Worm (Caenorhabditis elegans) whole organism, young adult: ENCODE results near the gene gmpr-1.

Source experiments
- B0035.1 ChIP-seq: sonication (generic microtip); optimal IDR thresholded peaks from 2 replicates; lab custom pipeline; 2016; ENCODE audit warnings: missing genetic modification characterization, mild to moderate bottlenecking, missing compliant biosample characterization, missing genotype, missing genetic modification reagents
- C17E4.6 ChIP-seq: fragments of 200-800 bp; sonication (Bioruptor generic); IDR thresholded peaks from 2 replicates; pipeline ENCODE4 v1.3.6; 2022; ENCODE audit warnings: missing genetic modification reagents, missing genetic modification characterization, missing compliant biosample characterization
- F23B12.7 ChIP-seq: sonication (generic microtip); optimal IDR thresholded peaks from 2 replicates; lab custom pipeline; 2017; ENCODE audit warnings: missing genetic modification characterization, mild to moderate bottlenecking, missing compliant biosample characterization, antibody characterized with exemption, moderate library complexity; ENCODE audit not compliant: insufficient read depth
- F49E8.2 ChIP-seq: sonication (generic microtip); optimal IDR thresholded peaks from 3 replicates; lab custom pipeline; 2017; ENCODE audit warnings: missing genetic modification characterization, mild to moderate bottlenecking, missing compliant biosample characterization, antibody characterized with exemption, moderate library complexity; ENCODE audit not compliant: insufficient read depth
- F55B11.4 ChIP-seq: sonication (generic microtip); optimal IDR thresholded peaks from 2 replicates; lab custom pipeline; 2016; ENCODE audit warnings: missing compliant biosample characterization, missing genetic modification characterization, borderline replicate concordance; ENCODE audit not compliant: insufficient read depth
- F57C9.4 ChIP-seq: sonication (generic microtip); optimal IDR thresholded peaks from 2 replicates; lab custom pipeline; 2017; ENCODE audit warnings: mild to moderate bottlenecking, missing genetic modification characterization, missing compliant biosample characterization
- K11D2.4 ChIP-seq: fragments of 200-800 bp; sonication (Bioruptor generic); IDR thresholded peaks from 2 replicates; pipeline ENCODE4 v1.3.6; 2022; ENCODE audit warnings: missing genetic modification reagents, missing genetic modification characterization, missing compliant biosample characterization
- T07F8.4 ChIP-seq: sonication (generic microtip); optimal IDR thresholded peaks from 2 replicates; lab custom pipeline; 2016; ENCODE audit warnings: mild to moderate bottlenecking, missing genetic modification characterization, moderate library complexity, missing compliant biosample characterization
- Y79H2A.3 ChIP-seq: fragments of 200-800 bp; sonication (Bioruptor generic); conservative IDR thresholded peaks from 2 replicates; pipeline ENCODE4 v1.3.6; 2022; ENCODE audit warnings: missing genetic modification reagents, missing genetic modification characterization, missing compliant biosample characterization
- akir-1 ChIP-seq: fragments of 200-800 bp; sonication (Bioruptor generic); optimal IDR thresholded peaks from 2 replicates; lab custom pipeline; 2018; ENCODE audit warnings: mild to moderate bottlenecking, missing genetic modification characterization, moderate library complexity, missing compliant biosample characterization
- ama-1 ChIP-seq, 3 experiments: fragments of 150-350 bp in 1 of 3; sonication (generic microtip) in 2 of 3; optimal IDR thresholded peaks; 2 replicates each; lab custom pipeline; 2014 to 2018; ENCODE audit warnings: missing biosample characterization in 2 of 3, missing genetic modification characterization in 2 of 3, missing genetic modification reagents in 2 of 3
- aptf-2 ChIP-seq: fragments of 200-800 bp; sonication (Bioruptor generic); conservative IDR thresholded peaks from 2 replicates; pipeline ENCODE4 v1.3.6; 2022; ENCODE audit warnings: missing genetic modification reagents, missing genetic modification characterization, missing compliant biosample characterization
- aptf-3 ChIP-seq: fragments of 200-800 bp; sonication (Bioruptor generic); IDR thresholded peaks from 2 replicates; pipeline ENCODE4 v1.3.6; 2022; ENCODE audit warnings: missing genetic modification characterization, missing compliant biosample characterization
- bed-2 ChIP-seq: fragments of 200-800 bp; sonication (Bioruptor generic); IDR thresholded peaks from 2 replicates; pipeline ENCODE4 v1.3.6; 2022; ENCODE audit warnings: missing genetic modification reagents, missing genetic modification characterization, missing compliant biosample characterization
- ccch-3 ChIP-seq: fragments of 200-800 bp; sonication (Bioruptor generic); optimal IDR thresholded peaks from 2 replicates; lab custom pipeline; 2018; ENCODE audit warnings: mild to moderate bottlenecking, missing genetic modification characterization, missing compliant biosample characterization
- cebp-2 ChIP-seq: fragments of 200-800 bp; sonication (Bioruptor generic); IDR thresholded peaks from 2 replicates; pipeline ENCODE4 v1.3.6; 2022; ENCODE audit warnings: missing genetic modification characterization, missing compliant biosample characterization
- dpl-1 ChIP-seq: fragments of 150-350 bp; optimal IDR thresholded peaks from 2 replicates; lab custom pipeline; 2014; ENCODE audit warnings: missing biosample characterization, missing genetic modification reagents, missing genetic modification characterization
- hmg-1.2 ChIP-seq: fragments of 200-800 bp; sonication (Bioruptor generic); IDR thresholded peaks from 2 replicates; pipeline ENCODE4 v1.3.6; 2022; ENCODE audit warnings: missing genetic modification reagents, missing genetic modification characterization, missing compliant biosample characterization
- hrde-1 ChIP-seq: sonication (generic microtip); optimal IDR thresholded peaks from 2 replicates; lab custom pipeline; 2016; ENCODE audit warnings: missing genetic modification characterization, mild to moderate bottlenecking, missing compliant biosample characterization, moderate library complexity, missing genotype, missing genetic modification reagents, borderline replicate concordance
- hsf-1 ChIP-seq: fragments of 200-800 bp; sonication (Bioruptor generic); IDR thresholded peaks from 2 replicates; pipeline ENCODE4 v1.3.6; 2022; ENCODE audit warnings: missing genetic modification reagents, missing genetic modification characterization, missing compliant biosample characterization
- let-526 ChIP-seq: fragments of 200-800 bp; sonication (Bioruptor generic); IDR thresholded peaks from 2 replicates; pipeline ENCODE4 v1.3.6; 2022; ENCODE audit warnings: missing genetic modification reagents, missing genetic modification characterization, missing compliant biosample characterization
- let-607 ChIP-seq, 2 experiments: fragments of 200-800 bp in 1 of 2; sonication (Bioruptor generic) in 1 of 2; sonication (generic microtip) in 1 of 2; optimal IDR thresholded peaks; 2 replicates each; lab custom pipeline; 2016 to 2018; ENCODE audit warnings: mild to moderate bottlenecking in 2 of 2, missing compliant biosample characterization in 2 of 2, missing genetic modification characterization in 2 of 2, moderate library complexity in 2 of 2, missing genotype in 1 of 2
- madf-3 ChIP-seq: fragments of 200-800 bp; sonication (Bioruptor generic); IDR thresholded peaks from 2 replicates; pipeline ENCODE4 v1.3.6; 2022; ENCODE audit warnings: missing genetic modification reagents, missing genetic modification characterization, missing compliant biosample characterization
- madf-6 ChIP-seq: fragments of 200-800 bp; sonication (Bioruptor generic); IDR thresholded peaks from 2 replicates; pipeline ENCODE4 v1.3.6; 2022; ENCODE audit warnings: missing genetic modification reagents, missing genetic modification characterization, missing compliant biosample characterization
- mel-28 ChIP-seq: sonication (generic microtip); optimal IDR thresholded peaks from 2 replicates; lab custom pipeline; 2016; ENCODE audit warnings: borderline replicate concordance, mild to moderate bottlenecking, missing genetic modification characterization, missing compliant biosample characterization
- nhr-120 ChIP-seq: fragments of 200-800 bp; sonication (Bioruptor generic); IDR thresholded peaks from 2 replicates; pipeline ENCODE4 v1.3.6; 2022; ENCODE audit warnings: missing genetic modification characterization, missing compliant biosample characterization
- nhr-27 ChIP-seq: fragments of 200-800 bp; sonication (Bioruptor generic); optimal IDR thresholded peaks from 2 replicates; lab custom pipeline; 2018; ENCODE audit warnings: mild to moderate bottlenecking, missing genetic modification characterization, moderate library complexity, missing compliant biosample characterization
- nhr-80 ChIP-seq: sonication (generic microtip); optimal IDR thresholded peaks from 2 replicates; lab custom pipeline; 2016; ENCODE audit warnings: missing genetic modification characterization, missing compliant biosample characterization
- pha-4 ChIP-seq: fragments of 150-350 bp; sonication (generic microtip); optimal IDR thresholded peaks from 2 replicates; lab custom pipeline; 2014; ENCODE audit warnings: missing biosample characterization, missing genetic modification reagents, missing genetic modification characterization
- rcor-1 ChIP-seq: fragments of 200-800 bp; sonication (Bioruptor generic); IDR thresholded peaks from 2 replicates; pipeline ENCODE4 v1.3.6; 2022; ENCODE audit warnings: missing genetic modification reagents, missing genetic modification characterization, missing compliant biosample characterization
- sdz-38 ChIP-seq: sonication (generic microtip); optimal IDR thresholded peaks from 2 replicates; lab custom pipeline; 2016; ENCODE audit warnings: missing genotype, missing genetic modification characterization, missing compliant biosample characterization
- snpc-1.3 ChIP-seq: sonication (generic microtip); optimal IDR thresholded peaks from 2 replicates; lab custom pipeline; 2017; ENCODE audit warnings: missing genetic modification characterization, mild to moderate bottlenecking, missing compliant biosample characterization, antibody characterized with exemption, moderate library complexity, missing genotype, missing genetic modification reagents; ENCODE audit not compliant: insufficient read depth
- sptf-2 ChIP-seq: fragments of 200-800 bp; sonication (Bioruptor generic); optimal IDR thresholded peaks from 2 replicates; lab custom pipeline; 2018; ENCODE audit warnings: mild to moderate bottlenecking, missing genetic modification characterization, missing compliant biosample characterization
- tbp1 ChIP-seq: fragments of 200-800 bp; sonication (Bioruptor generic); optimal IDR thresholded peaks from 2 replicates; lab custom pipeline; 2018; ENCODE audit warnings: mild to moderate bottlenecking, missing genetic modification characterization, missing compliant biosample characterization
- unc-62 ChIP-seq: fragments of 150-350 bp; optimal IDR thresholded peaks from 2 replicates; lab custom pipeline; 2014; ENCODE audit warnings: missing biosample characterization, missing genetic modification reagents, missing genetic modification characterization
- ztf-25 ChIP-seq: fragments of 200-800 bp; sonication (Bioruptor generic); IDR thresholded peaks from 2 replicates; pipeline ENCODE4 v1.3.6; 2022; ENCODE audit warnings: missing genetic modification reagents, missing genetic modification characterization, missing compliant biosample characterization

The gmpr-1 gene

DNA sequence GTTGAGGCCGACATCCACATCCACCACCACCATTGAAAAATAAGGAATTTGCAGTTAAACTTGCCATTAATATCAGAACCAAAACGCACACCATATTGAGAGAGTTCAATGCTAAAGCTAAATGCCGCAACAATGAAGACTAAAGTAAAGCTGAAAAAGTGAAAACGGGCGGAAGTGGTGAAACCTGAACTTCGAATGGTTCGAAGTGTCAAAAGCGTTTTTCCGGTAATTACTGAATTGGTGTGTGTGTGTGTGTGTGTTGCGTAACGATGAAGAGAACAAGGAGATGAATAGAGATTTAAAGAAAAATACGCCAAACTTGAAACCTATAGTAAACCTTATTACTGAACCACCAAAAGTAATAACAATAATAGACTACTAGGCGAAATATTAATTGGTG is 6.7 kb downstream of the gmpr-1 start, which contains the start of gene grl-13:
Gene grl-13, minus strand, starts transcription at position 101 of the 400 bp plus-strand sequence.
- no peak for TF ChIP-seq B0035.1 (tag; lab: Kevin White, UChicago)
- TF ChIP-seq hsf-1 = no peak
- no peak for TF ChIP-seq C17E4.6
- TF ChIP-seq bed-2 (GFP tag; lab: Robert Waterston, UW) = no peak
- no peak for TF ChIP-seq hrde-1 (tag; lab: Kevin White, UChicago)
- no peak for TF ChIP-seq F23B12.7
- no peak for TF ChIP-seq unc-62 (GFP tag; lab: Kevin White, UChicago)
- TF ChIP-seq akir-1 (GFP tag; lab: Kevin White, UChicago) = no peak
- no peak for TF ChIP-seq cebp-2 (GFP tag; lab: Robert Waterston, UW)
- TF ChIP-seq let-526 (GFP tag; lab: Robert Waterston, UW) = no peak
- TF ChIP-seq sdz-38 (tag; lab: Kevin White, UChicago) = no peak
- TF ChIP-seq aptf-3 (GFP tag; lab: Robert Waterston, UW) = no peak
- TF ChIP-seq tbp1 (GFP tag; lab: Kevin White, UChicago) = no peak
- no peak for TF ChIP-seq sptf-2
- TF ChIP-seq, all 124 proteins: peak for 0

ce11 chrV:4361505-4361904 is 9.7 kb downstream of the gmpr-1 start, which contains the start of gene F32D1.3:
Gene F32D1.3 (minus strand): TSS chrV:4361569.
- TF ChIP-seq nhr-80 (tag; lab: Kevin White, UChicago) = no peak
- TF ChIP-seq snpc-1.3 (tag; lab: Kevin White, UChicago) = no peak
- no peak for TF ChIP-seq aptf-2 (GFP tag; lab: Robert Waterston, UW)
- TF ChIP-seq hmg-1.2 (GFP tag; lab: Robert Waterston, UW) = no peak
- TF ChIP-seq dpl-1 (GFP tag; lab: Kevin White, UChicago) = no peak
- no peak for TF ChIP-seq F55B11.4 (tag; lab: Kevin White, UChicago)
- TF ChIP-seq F49E8.2 = no peak
- TF ChIP-seq F57C9.4 (tag; lab: Kevin White, UChicago) = no peak
- no peak for TF ChIP-seq Y79H2A.3 (GFP tag; lab: Robert Waterston, UW)
- TF ChIP-seq sptf-2 = no peak
- TF ChIP-seq mel-28 (tag; lab: Kevin White, UChicago) = no peak
- no peak for TF ChIP-seq K11D2.4 (GFP tag; lab: Robert Waterston, UW)
- TF ChIP-seq sdz-38 (tag; lab: Kevin White, UChicago) = no peak
- TF ChIP-seq ztf-25 (GFP tag; lab: Robert Waterston, UW) = no peak
- no peak for TF ChIP-seq nhr-120
- no peak for TF ChIP-seq T07F8.4 (tag; lab: Kevin White, UChicago)
- no peak for TF ChIP-seq tbp1 (GFP tag; lab: Kevin White, UChicago)
- TF ChIP-seq rcor-1 (GFP tag; lab: Robert Waterston, UW) = no peak
- TF ChIP-seq madf-3 (GFP tag; lab: Robert Waterston, UW) = no peak

DNA sequence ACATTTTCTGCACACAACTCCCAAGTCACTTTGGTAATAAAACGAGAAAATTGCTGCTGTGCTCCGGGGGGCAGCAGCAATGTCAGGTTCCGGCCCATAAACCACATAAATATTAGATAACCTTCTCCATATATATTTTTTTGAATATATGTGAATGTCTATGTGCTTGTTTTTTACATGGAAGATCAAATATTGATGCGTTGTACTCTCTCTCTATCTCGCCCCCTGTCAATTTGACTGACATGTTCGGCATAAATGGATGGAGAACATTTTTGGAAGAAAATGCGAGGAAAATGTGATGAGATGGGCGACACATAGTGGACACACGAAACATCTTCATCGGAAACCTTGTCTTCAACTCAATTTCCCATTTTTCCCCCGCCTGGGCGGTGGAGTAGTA is 11.2 kb downstream of the gmpr-1 start:
- TF ChIP-seq nhr-80 (tag; lab: Kevin White, UChicago) (peak; percentile 24), ama-1 (optimal IDR thresholded peaks at IDR 0.05; lab: Kevin White, UChicago) (no peak), ama-1 (GFP tag; optimal IDR thresholded peaks at IDR 0.05; lab: Kevin White, UChicago) (no peak), let-607 (tag; optimal IDR thresholded peaks at IDR 0.05; lab: Kevin White, UChicago) (peak in 1 of 2 experiments; percentile 62)

ce11 chrV:4359127-4359526 is 12.1 kb downstream of the gmpr-1 start:
- TF ChIP-seq madf-6 (GFP tag; lab: Robert Waterston, UW) (no peak), nhr-27 (tag; lab: Kevin White, UChicago) (no peak), pha-4 (tag; lab: Kevin White, UChicago) (no peak), F23B12.7 (no peak), rcor-1 (GFP tag; lab: Robert Waterston, UW) (no peak), ccch-3 (GFP tag; lab: Kevin White, UChicago) (no peak)
